Fruit fly (Drosophila melanogaster) whole organism, embryonic: ENCODE results near the gene BuGZ.

Experiments used
- CG15269 ChIP-seq: fragments of 200-800 bp; sonication (Bioruptor generic); optimal IDR thresholded peaks from 2 replicates; lab custom pipeline; 2018; ENCODE audit warnings: missing biosample characterization, mild to moderate bottlenecking, missing genetic modification characterization, moderate library complexity
- CG2712 ChIP-seq: fragments of 200-800 bp; optimal IDR thresholded peaks from 3 replicates; lab custom pipeline; 2019; ENCODE audit warnings: missing biosample characterization, mild to moderate bottlenecking, missing genetic modification characterization, moderate library complexity
- Dip2 ChIP-seq: fragments of 200-800 bp; sonication (Bioruptor generic); IDR thresholded peaks from 2 replicates; pipeline ENCODE4 v1.3.6; 2022; ENCODE audit warnings: missing biosample characterization, missing genetic modification characterization
- insv ChIP-seq, 2 experiments: fragments of 200-800 bp; sonication (Bioruptor generic); optimal IDR thresholded peaks; 3 replicates each; lab custom pipeline; 2016 to 2018; ENCODE audit warnings: missing biosample characterization in 2 of 2, missing genetic modification characterization in 2 of 2

DNA sequence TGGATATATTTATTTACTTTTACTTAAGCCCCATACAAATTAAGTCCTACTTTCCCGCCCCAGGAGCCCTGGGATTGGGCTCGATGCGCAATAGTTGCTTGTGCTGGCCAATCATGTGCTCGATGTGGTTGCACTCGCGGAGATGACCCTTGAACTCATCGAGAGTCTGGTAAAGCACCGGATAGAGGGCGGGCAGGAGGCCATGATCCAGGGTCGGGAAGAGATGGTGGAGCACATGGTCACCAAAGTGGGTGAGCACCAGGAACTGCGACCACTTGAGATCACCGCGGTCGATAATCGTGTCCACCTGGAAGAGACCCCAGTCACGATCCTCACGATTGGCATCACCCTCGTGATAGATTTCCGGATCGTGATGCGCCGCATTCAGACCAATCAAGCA, 45.7 kb downstream of the BuGZ start:
- TF ChIP-seq Dip2 (GFP tag; lab: Robert Waterston, UW) (no peak), CG15269 (no peak), CG2712 (no peak), insv (GFP tag; optimal IDR thresholded peaks at IDR 0.05; lab: Kevin White, UChicago) (no peak)
